Worm (Caenorhabditis elegans): ENCODE data around the gene pad-2.

The pad-2 gene

ce11 chrIII:10318062-10318609 lies 39.2 kb downstream of the pad-2 start, which contains the start of the genes unc-50 and ostf-4:
unc-50 (minus strand) TSS chrIII:10318162.
ostf-4 (minus strand) TSS chrIII:10318559.
- TF ChIP-seq vab-15 (tag; optimal IDR thresholded peaks at IDR 0.05) (no peak), swsn-7 (tag; optimal IDR thresholded peaks at IDR 0.05) (no peak), sptf-1 (tag; optimal IDR thresholded peaks at IDR 0.05) (no peak), lin-14 (GFP tag; optimal IDR thresholded peaks at IDR 0.05) (no peak), fos-1 (tag; optimal IDR thresholded peaks at IDR 0.05) (no peak), lin-13 (GFP tag; optimal IDR thresholded peaks at IDR 0.05) (no peak), tbx-2 (tag; optimal IDR thresholded peaks at IDR 0.05) (no peak)

DNA sequence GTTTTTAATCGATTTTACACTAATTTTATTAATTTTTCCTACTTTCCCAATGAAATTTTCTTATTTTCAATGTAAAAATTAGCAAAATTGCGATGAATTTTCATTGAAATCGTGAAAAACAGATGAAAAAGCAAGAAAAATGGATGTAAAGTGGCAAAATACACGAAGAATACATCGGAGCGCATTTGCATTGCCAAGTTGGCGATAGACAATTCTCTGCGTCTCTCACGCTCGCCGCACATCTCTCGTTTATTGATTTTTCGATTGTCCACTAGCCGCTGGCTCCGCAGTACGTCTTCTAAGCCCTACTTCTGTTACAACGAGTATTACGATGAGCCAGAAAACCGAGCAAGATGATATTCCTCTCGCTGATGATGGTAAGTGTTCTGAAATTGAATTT lies 39.8 kb downstream of the pad-2 start, which contains the start of gene unc-69:
Gene unc-69, plus strand, starts transcription at position 185 of the 400 bp plus-strand sequence.
- peak; percentile 47 to 68 (median 64) for TF ChIP-seq dpl-1 (GFP tag; optimal IDR thresholded peaks at IDR 0.05)
- no peak for TF ChIP-seq nhr-77 (tag; optimal IDR thresholded peaks at IDR 0.05)
- peak; percentile 73 for TF ChIP-seq snu-23 (GFP tag; optimal IDR thresholded peaks at IDR 0.05)
- peak; percentile 61 for TF ChIP-seq unc-86 (tag; optimal IDR thresholded peaks at IDR 0.05)
- peak; percentile 39 for TF ChIP-seq jun-1 (tag; optimal IDR thresholded peaks at IDR 0.05)
- no peak for TF ChIP-seq ztf-4 (tag; optimal IDR thresholded peaks at IDR 0.05)
- TF ChIP-seq pqm-1 (tag; optimal IDR thresholded peaks at IDR 0.05), result no peak
- peak; percentile 70 for TF ChIP-seq nhr-71 (tag; optimal IDR thresholded peaks at IDR 0.05)
- peak; percentile 44 for TF ChIP-seq nhr-20 (tag; optimal IDR thresholded peaks at IDR 0.05)
- TF ChIP-seq alr-1 (tag; optimal IDR thresholded peaks at IDR 0.05; ENCODE audit: borderline replicate concordance), result no peak
- TF ChIP-seq tbx-2 (tag; optimal IDR thresholded peaks at IDR 0.05), result peak; percentile 65
- peak; percentile 74 to 78 for TF ChIP-seq lin-35 (GFP tag; optimal IDR thresholded peaks at IDR 0.05)
- TF ChIP-seq isw-1 (GFP tag; IDR thresholded peaks at IDR 0.05), result peak; percentile 43
- TF ChIP-seq egl-13 (tag; optimal IDR thresholded peaks at IDR 0.05), result peak; percentile 33
- peak; percentile 31 for TF ChIP-seq snpc-4 (tag; optimal IDR thresholded peaks at IDR 0.05)
- TF ChIP-seq elt-2 (tag; optimal IDR thresholded peaks at IDR 0.05), result no peak
- TF ChIP-seq xbp-1 (tag; optimal IDR thresholded peaks at IDR 0.05), result peak; percentile 85
- peak; percentile 69 for TF ChIP-seq nhr-47 (tag; optimal IDR thresholded peaks at IDR 0.05)
- no peak for TF ChIP-seq zag-1 (tag; optimal IDR thresholded peaks at IDR 0.05)
- no peak for TF ChIP-seq C04F5.9 (tag; optimal IDR thresholded peaks at IDR 0.05)
- TF ChIP-seq dsc-1 (tag; optimal IDR thresholded peaks at IDR 0.05), result peak; percentile 48
- TF ChIP-seq ztf-11 (tag; optimal IDR thresholded peaks at IDR 0.05), result peak in 1 of 2 experiments; percentile 3
- TF ChIP-seq swsn-7 (tag; optimal IDR thresholded peaks at IDR 0.05), result peak; percentile 63
- TF ChIP-seq ceh-82 (tag; optimal IDR thresholded peaks at IDR 0.05), result peak; percentile 11 to 79 (median 43)
- no peak for TF ChIP-seq ama-1 (optimal IDR thresholded peaks at IDR 0.05)
- peak; percentile 66 to 79 for TF ChIP-seq lsy-2 (tag; optimal IDR thresholded peaks at IDR 0.05)
- no peak for TF ChIP-seq hlh-4 (tag; optimal IDR thresholded peaks at IDR 0.05)
- peak; percentile 12 for TF ChIP-seq fkh-8 (tag; optimal IDR thresholded peaks at IDR 0.05)
- peak; percentile 77 to 78 for TF ChIP-seq efl-1 (optimal IDR thresholded peaks at IDR 0.05)
- peak; percentile 67 to 96 for TF ChIP-seq efl-1 (GFP tag; optimal IDR thresholded peaks at IDR 0.05 in 1 of 2)
- TF ChIP-seq C16A3.4 (tag; optimal IDR thresholded peaks at IDR 0.05), result peak; percentile 0
- peak in 1 of 6 experiments; percentile 11 for TF ChIP-seq elt-3 (tag; optimal IDR thresholded peaks at IDR 0.05)
- TF ChIP-seq lin-15B (tag; optimal IDR thresholded peaks at IDR 0.05), result peak; percentile 63
- TF ChIP-seq mep-1 (tag; optimal IDR thresholded peaks at IDR 0.05), result peak; percentile 69
- TF ChIP-seq nhr-85 (tag), result peak; percentile 78
- TF ChIP-seq lin-39 (tag; optimal IDR thresholded peaks at IDR 0.05), result peak; percentile 0
- TF ChIP-seq lin-14 (GFP tag; optimal IDR thresholded peaks at IDR 0.05), result peak; percentile 72
- peak; percentile 52 for TF ChIP-seq F16B12.6 (tag; optimal IDR thresholded peaks at IDR 0.05)
- peak; percentile 59 for TF ChIP-seq rnt-1 (tag; optimal IDR thresholded peaks at IDR 0.05)
- peak; percentile 48 for TF ChIP-seq nhr-19 (GFP tag; conservative IDR thresholded peaks at IDR 0.05)
- peak; percentile 6 for TF ChIP-seq irx-1 (tag; optimal IDR thresholded peaks at IDR 0.05)

Data from whole organism, L1 larva.